Fruit fly (Drosophila melanogaster): Measurements from ENCODE around the gene Mnt.
A peak's percentile ranks its signal among the peaks of the same experiment; 100 is the strongest.

The Mnt gene

DNA sequence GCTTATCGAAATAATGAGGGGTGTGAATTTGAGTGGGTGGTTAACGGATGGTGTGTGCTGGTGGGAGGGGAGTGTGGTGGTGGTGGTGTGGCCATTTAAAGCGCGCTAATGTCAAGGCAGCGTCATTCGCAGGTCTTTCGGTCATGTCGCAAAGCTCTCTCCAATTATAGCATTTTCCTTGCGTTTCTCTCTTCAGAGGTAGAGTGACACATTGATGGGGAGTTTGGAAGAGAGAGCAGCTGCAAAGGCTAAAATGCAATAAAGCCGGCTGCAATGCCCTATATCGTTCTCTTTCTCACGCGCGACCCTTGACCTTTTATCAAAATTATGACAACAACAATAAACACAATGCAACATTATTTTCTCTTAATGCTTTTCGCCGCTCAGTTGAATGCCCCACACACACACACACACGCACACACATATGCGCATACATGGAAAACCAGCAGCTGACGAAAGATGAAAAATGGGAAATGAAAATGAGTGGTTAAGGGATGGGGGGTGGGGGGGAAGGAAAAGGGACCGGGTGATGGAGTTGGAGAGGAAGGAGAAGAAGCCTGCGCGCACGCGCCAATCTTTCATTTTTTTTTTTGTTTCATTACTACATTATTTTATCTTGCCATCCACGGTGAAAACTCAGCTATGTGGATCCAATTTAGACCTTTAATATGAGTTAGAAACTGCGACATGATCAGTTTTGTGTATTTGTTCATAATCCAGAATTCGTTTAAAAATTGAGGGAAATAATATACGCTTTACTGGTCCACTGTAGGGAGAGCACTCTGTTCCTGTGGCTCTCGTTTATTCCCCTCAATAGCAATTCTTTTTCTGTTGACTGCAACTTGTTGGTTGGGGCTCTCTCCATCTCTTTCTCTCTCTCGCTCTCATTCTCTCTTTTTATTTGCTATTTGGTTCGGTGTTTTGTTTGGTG lies 20.3 kb downstream of the Mnt start (continued):
- TF ChIP-seq ewg (GFP tag; optimal IDR thresholded peaks at IDR 0.05) (peak; percentile 90), tin (GFP tag; optimal IDR thresholded peaks at IDR 0.05) (peak; percentile 82), chn (GFP tag; optimal IDR thresholded peaks at IDR 0.05) (peak; percentile 73), btn (GFP tag; optimal IDR thresholded peaks at IDR 0.05) (peak; percentile 51), abd-A (tag; optimal IDR thresholded peaks at IDR 0.05) (peak; percentile 83), CoRest (tag; optimal IDR thresholded peaks at IDR 0.05) (peak; percentile 80), dysf (GFP tag; IDR thresholded peaks at IDR 0.05) (peak; percentile 79), CG34224 (GFP tag; IDR thresholded peaks at IDR 0.05; ENCODE audit: partially characterized antibody) (no peak), NC2α (GFP tag; optimal IDR thresholded peaks at IDR 0.05) (peak; percentile 33), trh (GFP tag; optimal IDR thresholded peaks at IDR 0.05) (peak; percentile 30), CG12236 (GFP tag; optimal IDR thresholded peaks at IDR 0.05) (peak; percentile 52), Rfx (GFP tag; IDR thresholded peaks at IDR 0.05) (peak; percentile 76), pho (GFP tag; optimal IDR thresholded peaks at IDR 0.05) (peak; percentile 63), cg (GFP tag; optimal IDR thresholded peaks at IDR 0.05) (peak; percentile 78), sima (GFP tag; optimal IDR thresholded peaks at IDR 0.05) (no peak), knrl (GFP tag; IDR thresholded peaks at IDR 0.05; ENCODE audit: partially characterized antibody) (no peak), zen2 (GFP tag; IDR thresholded peaks at IDR 0.05; ENCODE audit: partially characterized antibody) (no peak), aop (GFP tag; IDR thresholded peaks at IDR 0.05) (no peak), fru (optimal IDR thresholded peaks at IDR 0.05) (no peak), da (GFP tag; optimal IDR thresholded peaks at IDR 0.05) (peak; percentile 56), sc (optimal IDR thresholded peaks at IDR 0.05) (no peak), sc (GFP tag; optimal IDR thresholded peaks at IDR 0.05) (peak; percentile 55), BtbVII (GFP tag; optimal IDR thresholded peaks at IDR 0.05) (peak; percentile 66), NC2β (GFP tag; optimal IDR thresholded peaks at IDR 0.05) (peak; percentile 76), pita (GFP tag; optimal IDR thresholded peaks at IDR 0.05) (no peak), CG30403 (GFP tag; optimal IDR thresholded peaks at IDR 0.05) (peak; percentile 76), BEAF-32 (GFP tag; optimal IDR thresholded peaks at IDR 0.05) (no peak), inv (GFP tag; IDR thresholded peaks at IDR 0.05; ENCODE audit: partially characterized antibody) (no peak), pb (GFP tag; optimal IDR thresholded peaks at IDR 0.05) (peak; percentile 57), CG14050 (GFP tag; IDR thresholded peaks at IDR 0.05) (peak; percentile 78), CG7271 (tag; optimal IDR thresholded peaks at IDR 0.05) (no peak), trem (tag; optimal IDR thresholded peaks at IDR 0.05) (peak; percentile 48), CG18764 (GFP tag; optimal IDR thresholded peaks at IDR 0.05) (peak; percentile 56), Mad (GFP tag; optimal IDR thresholded peaks at IDR 0.05) (peak; percentile 36), ttk (GFP tag; IDR thresholded peaks at IDR 0.05) (peak; percentile 79), Doc2 (GFP tag; IDR thresholded peaks at IDR 0.05) (no peak), Hr3 (GFP tag; optimal IDR thresholded peaks at IDR 0.05) (peak; percentile 64), sens-2 (GFP tag; IDR thresholded peaks at IDR 0.05) (peak; percentile 60), hth (optimal IDR thresholded peaks at IDR 0.05) (no peak), pfk (GFP tag; optimal IDR thresholded peaks at IDR 0.05) (no peak), CG1233 (GFP tag; optimal IDR thresholded peaks at IDR 0.05) (peak; percentile 77)
